Worm (Caenorhabditis elegans) whole organism, L2 larva: ENCODE measurements around the gene srlf-20.

Experiments used
- C34F6.9 ChIP-seq: fragments of 150-350 bp; optimal IDR thresholded peaks from 2 replicates; lab custom pipeline; 2014; ENCODE audit warnings: missing biosample characterization, missing genetic modification characterization
- R02D3.7 ChIP-seq: fragments of 150-350 bp; optimal IDR thresholded peaks from 2 replicates; lab custom pipeline; 2014; ENCODE audit warnings: missing biosample characterization, missing genetic modification characterization
- Y55F3AM.14 ChIP-seq: fragments of 200-800 bp; sonication (Bioruptor generic); optimal IDR thresholded peaks from 2 replicates; lab custom pipeline; 2018; ENCODE audit warnings: mild to moderate bottlenecking, missing genetic modification characterization, missing compliant biosample characterization
- alr-1 ChIP-seq: fragments of 150-350 bp; optimal IDR thresholded peaks from 2 replicates; lab custom pipeline; 2014; ENCODE audit warnings: missing biosample characterization, missing genetic modification characterization
- ama-1 ChIP-seq: fragments of 150-350 bp; optimal IDR thresholded peaks from 2 replicates; lab custom pipeline; 2018; ENCODE audit warnings: inconsistent platforms
- blmp-1 ChIP-seq: sonication (generic microtip); optimal IDR thresholded peaks from 2 replicates; lab custom pipeline; 2017; ENCODE audit warnings: missing genetic modification characterization, mild to moderate bottlenecking, missing compliant biosample characterization, antibody characterized with exemption, moderate library complexity; ENCODE audit not compliant: insufficient read depth
- ceh-16 ChIP-seq: fragments of 150-350 bp; optimal IDR thresholded peaks from 2 replicates; lab custom pipeline; 2014; ENCODE audit warnings: missing biosample characterization, missing genetic modification characterization
- crh-2 ChIP-seq: sonication (generic microtip); optimal IDR thresholded peaks from 2 replicates; lab custom pipeline; 2017; ENCODE audit warnings: missing biosample characterization, missing genetic modification characterization
- dmd-4 ChIP-seq: sonication (generic microtip); optimal IDR thresholded peaks from 2 replicates; lab custom pipeline; 2017; ENCODE audit warnings: missing biosample characterization, missing genetic modification characterization
- egl-27 ChIP-seq: sonication (generic microtip); optimal IDR thresholded peaks from 3 replicates; lab custom pipeline; 2017; ENCODE audit warnings: missing biosample characterization, missing genetic modification reagents, missing genetic modification characterization
- elt-1 ChIP-seq: fragments of 150-350 bp; optimal IDR thresholded peaks from 2 replicates; lab custom pipeline; 2014; ENCODE audit warnings: missing biosample characterization, missing genetic modification characterization
- elt-3 ChIP-seq: sonication (generic microtip); optimal IDR thresholded peaks from 2 replicates; lab custom pipeline; 2017; ENCODE audit warnings: missing biosample characterization, missing genetic modification characterization
- fos-1 ChIP-seq: fragments of 150-350 bp; optimal IDR thresholded peaks from 2 replicates; lab custom pipeline; 2014; ENCODE audit warnings: missing biosample characterization, missing genetic modification characterization
- gmeb-1 ChIP-seq: fragments of 150-350 bp; optimal IDR thresholded peaks from 2 replicates; lab custom pipeline; 2014; ENCODE audit warnings: missing biosample characterization, missing genetic modification characterization
- lin-11 ChIP-seq: fragments of 150-350 bp; sonication (generic microtip); optimal IDR thresholded peaks from 2 replicates; lab custom pipeline; 2014; ENCODE audit warnings: missing biosample characterization, missing genetic modification characterization, inconsistent platforms, mixed read lengths
- lin-13 ChIP-seq: fragments of 150-350 bp; optimal IDR thresholded peaks from 2 replicates; lab custom pipeline; 2014; ENCODE audit warnings: missing biosample characterization, missing genetic modification reagents, missing genetic modification characterization
- lin-39 ChIP-seq: fragments of 150-350 bp; optimal IDR thresholded peaks from 2 replicates; lab custom pipeline; 2014; ENCODE audit warnings: missing biosample characterization, missing genetic modification reagents, missing genetic modification characterization
- lsy-2 ChIP-seq, 2 experiments: fragments of 150-350 bp in 1 of 2; sonication (generic microtip) in 1 of 2; optimal IDR thresholded peaks; 2 replicates each; lab custom pipeline; 2014 to 2017; ENCODE audit warnings: missing biosample characterization in 2 of 2, missing genetic modification characterization in 2 of 2
- mab-5 ChIP-seq: fragments of 150-350 bp; optimal IDR thresholded peaks from 2 replicates; lab custom pipeline; 2014; ENCODE audit warnings: missing biosample characterization, missing genetic modification characterization
- mbf-1 ChIP-seq: sonication (generic microtip); optimal IDR thresholded peaks from 2 replicates; lab custom pipeline; 2017; ENCODE audit warnings: missing biosample characterization, missing genetic modification characterization
- mdl-1 ChIP-seq, 2 experiments: fragments of 150-350 bp in 1 of 2; sonication (generic microtip) in 1 of 2; optimal IDR thresholded peaks; 2 replicates each; lab custom pipeline; 2017; ENCODE audit warnings: missing biosample characterization in 2 of 2, missing genetic modification characterization in 2 of 2
- nhr-10 ChIP-seq: sonication (generic microtip); optimal IDR thresholded peaks from 2 replicates; lab custom pipeline; 2017; ENCODE audit warnings: missing biosample characterization, missing genetic modification characterization
- nhr-12 ChIP-seq: fragments of 150-350 bp; optimal IDR thresholded peaks from 2 replicates; lab custom pipeline; 2014; ENCODE audit warnings: missing biosample characterization, missing genetic modification characterization
- nhr-129 ChIP-seq: fragments of 150-350 bp; optimal IDR thresholded peaks from 2 replicates; lab custom pipeline; 2014; ENCODE audit warnings: missing biosample characterization, missing genetic modification characterization
- nhr-21 ChIP-seq: fragments of 150-350 bp; optimal IDR thresholded peaks from 2 replicates; lab custom pipeline; 2014; ENCODE audit warnings: missing biosample characterization, missing genetic modification characterization
- nhr-237 ChIP-seq: fragments of 150-350 bp; optimal IDR thresholded peaks from 2 replicates; lab custom pipeline; 2014; ENCODE audit warnings: missing biosample characterization, missing genetic modification characterization
- nhr-25 ChIP-seq: fragments of 150-350 bp; sonication (generic microtip); optimal IDR thresholded peaks from 3 replicates; lab custom pipeline; 2014; ENCODE audit warnings: missing biosample characterization, missing genetic modification characterization
- peb-1 ChIP-seq: fragments of 150-350 bp; optimal IDR thresholded peaks from 2 replicates; lab custom pipeline; 2014; ENCODE audit warnings: missing biosample characterization, missing genetic modification characterization
- sem-4 ChIP-seq: fragments of 150-350 bp; optimal IDR thresholded peaks from 2 replicates; lab custom pipeline; 2014; ENCODE audit warnings: missing biosample characterization, missing genetic modification reagents, missing genetic modification characterization
- skn-1 ChIP-seq: sonication (generic microtip); optimal IDR thresholded peaks from 2 replicates; lab custom pipeline; 2017; ENCODE audit warnings: missing biosample characterization, missing genetic modification characterization
- sma-3 ChIP-seq: sonication (generic microtip); optimal IDR thresholded peaks from 2 replicates; lab custom pipeline; 2016; ENCODE audit warnings: missing genetic modification reagents, missing genetic modification characterization, missing compliant biosample characterization
- sma-9 ChIP-seq, 2 experiments: fragments of 150-350 bp in 1 of 2; sonication (generic microtip) in 1 of 2; optimal IDR thresholded peaks; 2 replicates each; lab custom pipeline; 2014 to 2016; ENCODE audit warnings: missing genetic modification characterization in 2 of 2, mild to moderate bottlenecking in 1 of 2, missing biosample characterization in 1 of 2, missing compliant biosample characterization in 1 of 2, missing genetic modification reagents in 1 of 2, moderate library complexity in 1 of 2
- snpc-4 ChIP-seq: fragments of 150-350 bp; optimal IDR thresholded peaks from 2 replicates; lab custom pipeline; 2014; ENCODE audit warnings: missing biosample characterization, missing genetic modification characterization
- unc-39 ChIP-seq: fragments of 150-350 bp; optimal IDR thresholded peaks from 2 replicates; lab custom pipeline; 2014; ENCODE audit warnings: missing biosample characterization, missing genetic modification characterization
- unc-55 ChIP-seq: fragments of 150-350 bp; sonication (generic microtip); optimal IDR thresholded peaks from 3 replicates; lab custom pipeline; 2014; ENCODE audit warnings: missing biosample characterization, missing genetic modification reagents, missing genetic modification characterization
- unc-62 ChIP-seq: fragments of 150-350 bp; optimal IDR thresholded peaks from 2 replicates; lab custom pipeline; 2014; ENCODE audit warnings: missing biosample characterization, missing genetic modification reagents, missing genetic modification characterization
- ztf-1 ChIP-seq: fragments of 200-800 bp; sonication (Bioruptor generic); conservative IDR thresholded peaks from 2 replicates; pipeline ENCODE4 v1.3.6; 2022; ENCODE audit warnings: missing genetic modification characterization, missing compliant biosample characterization
- ztf-4 ChIP-seq: fragments of 150-350 bp; optimal IDR thresholded peaks from 2 replicates; lab custom pipeline; 2014; ENCODE audit warnings: missing biosample characterization, missing genetic modification characterization

Gene srlf-20

DNA sequence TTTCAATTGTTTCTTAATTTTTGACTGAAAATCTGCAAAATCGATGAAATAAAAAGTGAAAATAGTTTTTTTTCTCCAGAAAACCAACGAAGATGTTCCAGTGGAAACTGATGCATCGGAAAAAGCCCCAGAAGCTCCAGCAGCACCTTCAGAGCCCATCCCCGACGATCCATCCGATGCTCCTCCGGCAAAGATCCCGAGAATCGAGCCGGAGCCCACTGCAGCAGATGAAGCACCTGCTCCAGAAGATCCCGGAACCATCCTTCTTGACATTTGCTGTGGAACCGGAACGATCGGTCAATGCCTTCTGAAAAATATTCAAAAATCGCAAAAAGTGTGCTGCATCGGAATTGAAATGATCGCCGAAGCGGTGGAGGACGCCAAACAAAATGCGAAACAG lies 14.9 kb downstream of the srlf-20 start:
- TF ChIP-seq lin-11 = no peak
- TF ChIP-seq egl-27 (tag; lab: Kevin White, UChicago) = no peak

- TF ChIP-seq crh-2 (tag; lab: Kevin White, UChicago) (peak; percentile 46), gmeb-1 (tag; lab: Kevin White, UChicago) (peak; percentile 2), skn-1 (tag; lab: Kevin White, UChicago) (no peak), fos-1 (peak; percentile 65)
Measured at ce11 chrV:910588-910987, 16.8 kb downstream of the srlf-20 start.

DNA sequence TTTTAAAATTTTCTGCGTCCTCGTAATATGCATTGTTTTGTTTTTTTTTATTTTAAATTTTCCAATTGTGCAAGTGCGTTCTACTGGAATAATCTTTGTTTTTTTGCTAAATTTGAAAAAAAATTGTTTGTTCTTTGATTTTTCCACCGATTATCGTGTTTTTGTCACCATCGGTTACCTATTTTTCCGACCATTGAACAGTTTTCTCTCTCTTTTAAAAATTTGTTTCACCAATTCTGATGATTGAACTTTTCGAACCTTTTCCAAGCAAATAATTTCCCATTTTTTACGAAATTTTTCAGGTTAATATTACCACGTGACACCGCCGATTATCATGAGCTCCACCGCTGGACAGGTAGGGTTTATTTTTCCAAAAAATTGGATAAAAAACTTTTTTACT lies 17.7 kb downstream of the srlf-20 start, which contains the start of gene adh-5:
Gene adh-5 (plus strand): TSS at position 301 of the 400 bp plus-strand sequence.
- TF ChIP-seq lin-11 (no peak), alr-1 (tag; lab: Kevin White, UChicago) (no peak), sem-4 (tag; lab: Kevin White, UChicago) (no peak), nhr-10 (tag; lab: Kevin White, UChicago) (no peak), mbf-1 (no peak), R02D3.7 (no peak), sma-3 (GFP tag; lab: Kevin White, UChicago) (no peak), ztf-1 (GFP tag; lab: Robert Waterston, UW) (no peak), lin-13 (no peak), sma-9 (GFP tag; optimal IDR thresholded peaks at IDR 0.05; lab: Kevin White, UChicago) (no peak), sma-9 (tag; optimal IDR thresholded peaks at IDR 0.05; lab: Kevin White, UChicago) (no peak), nhr-25 (tag; lab: Kevin White, UChicago) (no peak), lsy-2 (tag; optimal IDR thresholded peaks at IDR 0.05; lab: Kevin White, UChicago) (no peak)

DNA sequence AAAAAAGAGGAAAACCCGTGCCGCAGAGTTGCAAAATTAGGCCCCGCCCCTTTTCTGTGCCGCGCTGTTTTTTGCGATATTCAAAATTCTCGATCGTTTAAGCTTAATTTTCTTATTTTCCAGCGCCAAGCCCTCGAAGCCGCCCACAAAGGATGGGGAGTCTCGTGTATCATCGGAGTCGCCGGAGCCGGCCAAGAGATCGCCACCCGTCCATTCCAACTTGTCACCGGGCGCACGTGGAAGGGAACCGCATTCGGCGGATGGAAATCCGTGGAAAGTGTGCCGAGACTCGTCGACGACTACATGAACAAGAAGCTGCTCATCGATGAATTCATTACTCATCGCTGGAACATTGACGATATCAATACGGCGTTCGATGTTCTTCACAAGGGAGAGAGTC lies 21.9 kb downstream of the srlf-20 start:
- TF ChIP-seq dmd-4 (tag; lab: Kevin White, UChicago) (no peak), sma-9 (GFP tag; optimal IDR thresholded peaks at IDR 0.05; lab: Kevin White, UChicago) (no peak), sma-9 (tag; optimal IDR thresholded peaks at IDR 0.05; lab: Kevin White, UChicago) (no peak), snpc-4 (tag; lab: Kevin White, UChicago) (no peak), crh-2 (tag; lab: Kevin White, UChicago) (no peak), nhr-21 (tag; lab: Kevin White, UChicago) (no peak), ztf-4 (tag; lab: Kevin White, UChicago) (no peak), R02D3.7 (no peak), nhr-12 (tag; lab: Kevin White, UChicago) (no peak), C34F6.9 (tag; lab: Kevin White, UChicago) (no peak), elt-3 (tag; lab: Kevin White, UChicago) (no peak), nhr-129 (tag; lab: Kevin White, UChicago) (no peak), Y55F3AM.14 (GFP tag; lab: Kevin White, UChicago) (no peak), mdl-1 (tag; optimal IDR thresholded peaks at IDR 0.05; lab: Kevin White, UChicago) (no peak), nhr-10 (tag; lab: Kevin White, UChicago) (no peak), fos-1 (no peak), blmp-1 (no peak), elt-1 (tag; lab: Kevin White, UChicago) (no peak), lsy-2 (tag; optimal IDR thresholded peaks at IDR 0.05; lab: Kevin White, UChicago) (no peak), lin-11 (no peak), mab-5 (tag; lab: Kevin White, UChicago) (no peak)

DNA sequence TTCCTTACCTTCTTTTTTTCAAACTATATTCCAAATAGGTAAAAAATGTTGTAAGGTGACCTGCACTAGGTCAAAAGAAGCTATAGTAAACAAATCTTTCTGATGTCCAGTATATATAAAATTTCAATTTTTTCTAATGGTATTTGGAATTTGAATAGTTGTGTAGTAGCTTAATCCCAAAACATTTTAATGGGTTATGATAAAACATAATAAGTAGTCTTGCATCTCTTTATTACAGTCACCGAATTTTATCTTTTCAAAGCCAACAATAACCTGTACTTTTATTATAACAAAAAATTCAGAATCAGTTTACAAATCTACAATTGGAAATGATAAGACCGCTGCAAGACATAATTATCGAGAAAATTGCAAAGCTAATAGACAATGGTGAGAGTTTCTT lies 23.7 kb downstream of the srlf-20 start, which contains the start of gene H24K24.2:
Gene H24K24.2 (plus strand): TSS at position 301 of the 400 bp plus-strand sequence.
- no peak for TF ChIP-seq peb-1
- no peak for TF ChIP-seq nhr-237
- TF ChIP-seq mdl-1 (tag; optimal IDR thresholded peaks at IDR 0.05; lab: Kevin White, UChicago) = no peak
- no peak for TF ChIP-seq lin-13

- TF ChIP-seq unc-55 (no peak), nhr-237 (no peak), ceh-16 (tag; lab: Kevin White, UChicago) (no peak), egl-27 (tag; lab: Kevin White, UChicago) (no peak), gmeb-1 (tag; lab: Kevin White, UChicago) (no peak), ztf-4 (tag; lab: Kevin White, UChicago) (no peak), elt-3 (tag; lab: Kevin White, UChicago) (no peak), unc-62 (GFP tag; lab: Kevin White, UChicago) (no peak), ama-1 (lab: Kevin White, UChicago) (no peak), unc-39 (tag; lab: Kevin White, UChicago) (no peak), lin-39 (tag; lab: Kevin White, UChicago) (no peak), skn-1 (tag; lab: Kevin White, UChicago) (no peak), mbf-1 (no peak), nhr-12 (tag; lab: Kevin White, UChicago) (no peak), nhr-10 (tag; lab: Kevin White, UChicago) (no peak)
Measured at ce11 chrV:939341-939740, 45.6 kb downstream of the srlf-20 start.
